Fruit fly (Drosophila melanogaster): Measurements from ENCODE around the gene CG32264.

The CG32264 gene

dm6 chr3L:3733039-3733599 lies 73.1 kb downstream of the CG32264 start:
- TF ChIP-seq Abd-B (GFP tag; optimal IDR thresholded peaks at IDR 0.05) (no peak), woc (GFP tag; optimal IDR thresholded peaks at IDR 0.05) (no peak), psq (GFP tag; optimal IDR thresholded peaks at IDR 0.05) (no peak)

dm6 chr3L:3726217-3726616 lies 80.0 kb downstream of the CG32264 start:
- no peak for TF ChIP-seq OdsH (GFP tag; optimal IDR thresholded peaks at IDR 0.05)
- TF ChIP-seq usp (GFP tag; optimal IDR thresholded peaks at IDR 0.05), result no peak
- no peak for TF ChIP-seq ey (GFP tag; optimal IDR thresholded peaks at IDR 0.05)
- TF ChIP-seq CG9705 (GFP tag; optimal IDR thresholded peaks at IDR 0.05), result no peak
- TF ChIP-seq psq (GFP tag; optimal IDR thresholded peaks at IDR 0.05), result no peak
- no peak for TF ChIP-seq Myc (optimal IDR thresholded peaks at IDR 0.05)
- no peak for TF ChIP-seq sage (GFP tag; optimal IDR thresholded peaks at IDR 0.05)
- no peak for TF ChIP-seq dl (GFP tag; optimal IDR thresholded peaks at IDR 0.05; ENCODE audit: insufficient read depth in 1 of 2, partially characterized antibody in 2 of 2)
- no peak for TF ChIP-seq fru (GFP tag; optimal IDR thresholded peaks at IDR 0.05)
- TF ChIP-seq sv (GFP tag; optimal IDR thresholded peaks at IDR 0.05), result no peak
- TF ChIP-seq Jra (GFP tag; optimal IDR thresholded peaks at IDR 0.05), result no peak

- TF ChIP-seq Myc (optimal IDR thresholded peaks at IDR 0.05), result no peak
- no peak for TF ChIP-seq CrebA (GFP tag; optimal IDR thresholded peaks at IDR 0.05; ENCODE audit: borderline replicate concordance)
- TF ChIP-seq GATAd (GFP tag; optimal IDR thresholded peaks at IDR 0.05), result no peak
- TF ChIP-seq OdsH (GFP tag; optimal IDR thresholded peaks at IDR 0.05), result no peak
- no peak for TF ChIP-seq fru (GFP tag; optimal IDR thresholded peaks at IDR 0.05)
- no peak for TF ChIP-seq Hr78 (GFP tag; optimal IDR thresholded peaks at IDR 0.05)
- TF ChIP-seq Rel (GFP tag; optimal IDR thresholded peaks at IDR 0.05), result no peak
- TF ChIP-seq Rel (tag; optimal IDR thresholded peaks at IDR 0.05), result no peak
- TF ChIP-seq sage (GFP tag; optimal IDR thresholded peaks at IDR 0.05), result no peak
- TF ChIP-seq Hr83 (GFP tag; optimal IDR thresholded peaks at IDR 0.05; ENCODE audit: poor library complexity, severe bottlenecking), result no peak
- no peak for TF ChIP-seq Dfd (GFP tag; optimal IDR thresholded peaks at IDR 0.05)
- no peak for TF ChIP-seq CG9705 (GFP tag; optimal IDR thresholded peaks at IDR 0.05)
- TF ChIP-seq sv (GFP tag; optimal IDR thresholded peaks at IDR 0.05), result no peak
- no peak for TF ChIP-seq N (GFP tag; optimal IDR thresholded peaks at IDR 0.05)
- no peak for TF ChIP-seq psq (GFP tag; optimal IDR thresholded peaks at IDR 0.05)
- TF ChIP-seq lola (GFP tag; optimal IDR thresholded peaks at IDR 0.05), result no peak
- no peak for TF ChIP-seq jim (GFP tag; optimal IDR thresholded peaks at IDR 0.05)
- TF ChIP-seq CG32264 (GFP tag; optimal IDR thresholded peaks at IDR 0.05), result no peak
These were observed 92.5 kb downstream of the CG32264 start, which contains the start of gene CG43089 for dm6 chr3L:3713725-3714124. TSS of gene CG43089 (plus strand) at chr3L:3714027.

dm6 chr3L:3712914-3713313 lies 93.3 kb downstream of the CG32264 start:
- TF ChIP-seq Abd-B (GFP tag; optimal IDR thresholded peaks at IDR 0.05) (no peak), CrebA (GFP tag; optimal IDR thresholded peaks at IDR 0.05; ENCODE audit: borderline replicate concordance) (no peak), jim (GFP tag; optimal IDR thresholded peaks at IDR 0.05) (no peak), Hr78 (GFP tag; optimal IDR thresholded peaks at IDR 0.05) (no peak), dmrt93B (GFP tag; optimal IDR thresholded peaks at IDR 0.05) (no peak), Dfd (GFP tag; optimal IDR thresholded peaks at IDR 0.05) (no peak), CG32264 (GFP tag; optimal IDR thresholded peaks at IDR 0.05) (no peak), CG9705 (GFP tag; optimal IDR thresholded peaks at IDR 0.05) (no peak), tai (GFP tag; optimal IDR thresholded peaks at IDR 0.05) (no peak)

- TF ChIP-seq rgr (GFP tag; optimal IDR thresholded peaks at IDR 0.05), result no peak
- TF ChIP-seq sv (GFP tag; optimal IDR thresholded peaks at IDR 0.05), result no peak
- TF ChIP-seq Dfd (GFP tag; optimal IDR thresholded peaks at IDR 0.05), result no peak
- TF ChIP-seq Sp1 (GFP tag; optimal IDR thresholded peaks at IDR 0.05), result no peak
- TF ChIP-seq Hnf4 (GFP tag; optimal IDR thresholded peaks at IDR 0.05), result no peak
- TF ChIP-seq Mio (GFP tag; optimal IDR thresholded peaks at IDR 0.05), result no peak
These were observed 96.9 kb downstream of the CG32264 start for dm6 chr3L:3709358-3709757.

- TF ChIP-seq sv (GFP tag; optimal IDR thresholded peaks at IDR 0.05) (no peak), h (GFP tag; optimal IDR thresholded peaks at IDR 0.05) (no peak), CG32264 (GFP tag; optimal IDR thresholded peaks at IDR 0.05) (no peak), lola (GFP tag; optimal IDR thresholded peaks at IDR 0.05) (no peak), Abd-B (GFP tag; optimal IDR thresholded peaks at IDR 0.05) (no peak)
These were observed 98.3 kb downstream of the CG32264 start for dm6 chr3L:3707929-3708328.
